Fruit fly (Drosophila melanogaster) whole organism, embryonic: ENCODE measurements around the gene CG17768.

Experiments used
- B-H2 ChIP-seq: fragments of 200-800 bp; sonication (Bioruptor generic); optimal IDR thresholded peaks from 2 replicates; lab custom pipeline; 2018; ENCODE audit warnings: missing biosample characterization, mild to moderate bottlenecking, missing genetic modification characterization
- Bdp1 ChIP-seq: fragments of 200-800 bp; sonication (Bioruptor generic); optimal IDR thresholded peaks from 3 replicates; lab custom pipeline; 2016; ENCODE audit warnings: missing biosample characterization, missing genetic modification characterization
- Blimp-1 ChIP-seq: fragments of 200-800 bp; sonication (Bioruptor generic); optimal IDR thresholded peaks from 3 replicates; lab custom pipeline; 2018; ENCODE audit warnings: missing biosample characterization, missing genetic modification characterization, mild to moderate bottlenecking, moderate library complexity, missing genetic modification reagents
- CG10209 ChIP-seq: fragments of 200-800 bp; sonication (Bioruptor generic); optimal IDR thresholded peaks from 3 replicates; lab custom pipeline; 2017; ENCODE audit warnings: missing biosample characterization, mild to moderate bottlenecking, missing genetic modification characterization, missing genetic modification reagents
- CG10979 ChIP-seq: fragments of 200-800 bp; sonication (Bioruptor generic); optimal IDR thresholded peaks from 2 replicates; lab custom pipeline; 2018; ENCODE audit warnings: missing biosample characterization, mild to moderate bottlenecking, missing genetic modification characterization, moderate library complexity
- CG12391 ChIP-seq: fragments of 200-800 bp; sonication (Bioruptor generic); optimal IDR thresholded peaks from 3 replicates; lab custom pipeline; 2018; ENCODE audit warnings: missing biosample characterization, mild to moderate bottlenecking, missing genetic modification characterization, moderate library complexity
- CG16813 ChIP-seq: fragments of 200-800 bp; sonication (Bioruptor generic); IDR thresholded peaks from 3 replicates; pipeline ENCODE4 v1.3.6; 2022; ENCODE audit warnings: missing biosample characterization, missing genetic modification characterization; ENCODE audit not compliant: partially characterized antibody
- CG17359 ChIP-seq: fragments of 200-800 bp; sonication (Bioruptor generic); optimal IDR thresholded peaks from 3 replicates; lab custom pipeline; 2018; ENCODE audit warnings: missing biosample characterization, mild to moderate bottlenecking, missing genetic modification characterization, moderate library complexity
- CG18476 ChIP-seq: fragments of 200-800 bp; sonication (Bioruptor generic); optimal IDR thresholded peaks from 2 replicates; lab custom pipeline; 2016; ENCODE audit warnings: missing biosample characterization, mild to moderate bottlenecking, missing genetic modification characterization
- CG2116 ChIP-seq: fragments of 200-800 bp; sonication (Bioruptor generic); optimal IDR thresholded peaks from 3 replicates; lab custom pipeline; 2018; ENCODE audit warnings: missing biosample characterization, mild to moderate bottlenecking, missing genetic modification characterization
- CG2129 ChIP-seq: fragments of 200-800 bp; sonication (Bioruptor generic); IDR thresholded peaks from 2 replicates; pipeline ENCODE4 v1.3.6; 2022; ENCODE audit warnings: missing biosample characterization, missing genetic modification characterization; ENCODE audit not compliant: partially characterized antibody
- CG3995 ChIP-seq: fragments of 200-800 bp; sonication (Bioruptor generic); optimal IDR thresholded peaks from 3 replicates; lab custom pipeline; 2016; ENCODE audit warnings: missing biosample characterization, missing genetic modification characterization
- CG4328 ChIP-seq: fragments of 200-800 bp; sonication (Bioruptor generic); optimal IDR thresholded peaks from 3 replicates; lab custom pipeline; 2017; ENCODE audit warnings: missing biosample characterization, missing genetic modification reagents, missing genetic modification characterization
- CG6854 ChIP-seq: fragments of 200-800 bp; sonication (Bioruptor generic); optimal IDR thresholded peaks from 3 replicates; lab custom pipeline; 2017; ENCODE audit warnings: missing biosample characterization, mild to moderate bottlenecking, missing genetic modification characterization
- CG8281 ChIP-seq: fragments of 200-800 bp; sonication (Bioruptor generic); optimal IDR thresholded peaks from 2 replicates; lab custom pipeline; 2018; ENCODE audit warnings: missing biosample characterization, mild to moderate bottlenecking, missing genetic modification characterization, moderate library complexity
- CG8924 ChIP-seq: fragments of 200-800 bp; optimal IDR thresholded peaks from 3 replicates; lab custom pipeline; 2019; ENCODE audit warnings: missing biosample characterization, mild to moderate bottlenecking, missing genetic modification characterization, moderate library complexity
- Elba2 ChIP-seq: fragments of 200-800 bp; sonication (Bioruptor generic); optimal IDR thresholded peaks from 3 replicates; lab custom pipeline; 2016; ENCODE audit warnings: missing biosample characterization, missing genetic modification characterization
- HLH4C ChIP-seq: fragments of 200-800 bp; sonication (Bioruptor generic); IDR thresholded peaks from 3 replicates; pipeline ENCODE4 v1.3.6; 2022; ENCODE audit warnings: missing biosample characterization, missing genetic modification characterization; ENCODE audit not compliant: partially characterized antibody
- NK7.1 ChIP-seq: fragments of 200-800 bp; sonication (Bioruptor generic); optimal IDR thresholded peaks from 3 replicates; lab custom pipeline; 2016; ENCODE audit warnings: missing biosample characterization, missing genetic modification characterization
- TFAM ChIP-seq: fragments of 200-800 bp; sonication (Bioruptor generic); optimal IDR thresholded peaks from 2 replicates; lab custom pipeline; 2017; ENCODE audit warnings: missing biosample characterization, missing genetic modification characterization, inconsistent platforms
- Usf ChIP-seq: fragments of 200-800 bp; sonication (Bioruptor generic); optimal IDR thresholded peaks from 2 replicates; lab custom pipeline; 2017; ENCODE audit warnings: missing genotype, missing biosample characterization, missing genetic modification characterization
- Vsx1 ChIP-seq: fragments of 200-800 bp; sonication (Bioruptor generic); optimal IDR thresholded peaks from 2 replicates; lab custom pipeline; 2017; ENCODE audit warnings: missing biosample characterization, mild to moderate bottlenecking, missing genetic modification characterization, missing genetic modification reagents
- Xbp1 ChIP-seq: fragments of 200-800 bp; sonication (Bioruptor generic); optimal IDR thresholded peaks from 3 replicates; lab custom pipeline; 2016; ENCODE audit warnings: missing biosample characterization, mild to moderate bottlenecking, missing genetic modification characterization
- Xrp1 ChIP-seq: fragments of 200-800 bp; sonication (Bioruptor generic); IDR thresholded peaks from 2 replicates; pipeline ENCODE4 v1.3.6; 2022; ENCODE audit warnings: missing biosample characterization, missing genetic modification characterization
- YL-1 ChIP-seq: fragments of 200-800 bp; sonication (Bioruptor generic); optimal IDR thresholded peaks from 3 replicates; lab custom pipeline; 2017; ENCODE audit warnings: missing biosample characterization, mild to moderate bottlenecking, missing genetic modification characterization
- ac ChIP-seq: fragments of 200-800 bp; sonication (Bioruptor generic); optimal IDR thresholded peaks from 3 replicates; lab custom pipeline; 2017; ENCODE audit warnings: missing biosample characterization, mild to moderate bottlenecking, missing genetic modification characterization
- amos ChIP-seq: fragments of 200-800 bp; sonication (Bioruptor generic); IDR thresholded peaks from 2 replicates; pipeline ENCODE4 v1.3.6; 2022; ENCODE audit warnings: missing biosample characterization, missing genetic modification characterization; ENCODE audit not compliant: partially characterized antibody
- bbx ChIP-seq: fragments of 200-800 bp; sonication (Bioruptor generic); IDR thresholded peaks from 2 replicates; pipeline ENCODE4 v1.3.6; 2022; ENCODE audit warnings: missing biosample characterization, missing genetic modification characterization; ENCODE audit not compliant: partially characterized antibody
- dan ChIP-seq: fragments of 200-800 bp; sonication (Bioruptor generic); IDR thresholded peaks from 2 replicates; pipeline ENCODE4 v1.3.6; 2022; ENCODE audit warnings: missing biosample characterization, missing genetic modification characterization
- ems ChIP-seq: fragments of 200-800 bp; sonication (Bioruptor generic); optimal IDR thresholded peaks from 3 replicates; lab custom pipeline; 2016; ENCODE audit warnings: missing biosample characterization, missing genetic modification characterization
- exex ChIP-seq: fragments of 200-800 bp; sonication (Bioruptor generic); optimal IDR thresholded peaks from 4 replicates; lab custom pipeline; 2018; ENCODE audit warnings: missing biosample characterization, mild to moderate bottlenecking, missing genetic modification characterization, moderate library complexity
- gcm ChIP-seq: fragments of 200-800 bp; sonication (Bioruptor generic); optimal IDR thresholded peaks from 2 replicates; lab custom pipeline; 2019; ENCODE audit warnings: missing biosample characterization, mild to moderate bottlenecking, missing genetic modification characterization, moderate library complexity
- gcm2 ChIP-seq: fragments of 200-800 bp; sonication (Bioruptor generic); optimal IDR thresholded peaks from 2 replicates; lab custom pipeline; 2016; ENCODE audit warnings: missing biosample characterization, missing genetic modification characterization
- h ChIP-seq: fragments of >200 bp; optimal IDR thresholded peaks from 2 replicates; lab custom pipeline; 2017
- hb ChIP-seq: fragments of 200-800 bp; sonication (Bioruptor generic); IDR thresholded peaks from 3 replicates; pipeline ENCODE4 v1.3.6; 2022; ENCODE audit warnings: missing biosample characterization, missing genetic modification characterization; ENCODE audit not compliant: partially characterized antibody
- inv ChIP-seq: fragments of 200-800 bp; sonication (Bioruptor generic); IDR thresholded peaks from 2 replicates; pipeline ENCODE4 v1.3.6; 2022; ENCODE audit warnings: missing biosample characterization, missing genetic modification characterization; ENCODE audit not compliant: partially characterized antibody
- maf-S ChIP-seq: fragments of 200-800 bp; sonication (Bioruptor generic); optimal IDR thresholded peaks from 2 replicates; lab custom pipeline; 2016; ENCODE audit warnings: missing biosample characterization, missing genetic modification characterization
- pros ChIP-seq: fragments of 200-800 bp; sonication (Bioruptor generic); optimal IDR thresholded peaks from 3 replicates; lab custom pipeline; 2019; ENCODE audit warnings: missing biosample characterization, mild to moderate bottlenecking, missing genetic modification characterization, moderate library complexity
- psq ChIP-seq: fragments of 200-800 bp; sonication (Bioruptor generic); optimal IDR thresholded peaks from 2 replicates; lab custom pipeline; 2017; ENCODE audit warnings: missing biosample characterization, missing genetic modification characterization
- pzg ChIP-seq: fragments of 200-800 bp; sonication (Bioruptor generic); optimal IDR thresholded peaks from 3 replicates; lab custom pipeline; 2018; ENCODE audit warnings: missing biosample characterization, mild to moderate bottlenecking, missing genetic modification characterization, moderate library complexity
- row ChIP-seq: fragments of 200-800 bp; sonication (Bioruptor generic); IDR thresholded peaks from 3 replicates; pipeline ENCODE4 v1.3.6; 2022; ENCODE audit warnings: missing biosample characterization, missing genetic modification characterization
- slbo ChIP-seq: fragments of 200-800 bp; sonication (Bioruptor generic); IDR thresholded peaks from 2 replicates; pipeline ENCODE4 v1.3.6; 2022; ENCODE audit warnings: missing biosample characterization, missing genetic modification characterization
- sob ChIP-seq: fragments of 200-800 bp; sonication (Bioruptor generic); IDR thresholded peaks from 2 replicates; pipeline ENCODE4 v1.3.6; 2022; ENCODE audit warnings: missing biosample characterization, missing genetic modification characterization
- stwl ChIP-seq: fragments of 200-800 bp; sonication (Bioruptor generic); optimal IDR thresholded peaks from 3 replicates; lab custom pipeline; 2018; ENCODE audit warnings: missing biosample characterization, mild to moderate bottlenecking, missing genetic modification characterization, moderate library complexity
- unc-4 ChIP-seq: fragments of 200-800 bp; sonication (Bioruptor generic); IDR thresholded peaks from 2 replicates; pipeline ENCODE4 v1.3.6; 2022; ENCODE audit warnings: missing biosample characterization, missing genetic modification characterization; ENCODE audit not compliant: partially characterized antibody

The CG17768 gene

dm6 chr2L:10405008-10405654, at the start of gene CG17768, which contains the start of the genes LSm-4 and Ir31a (continued):
- TF ChIP-seq CG16813 (GFP tag; lab: Robert Waterston, UW) = peak; percentile 72
- TF ChIP-seq CG8924 (tag; lab: Kevin White, UChicago) = peak; percentile 25
- TF ChIP-seq CG10979 (tag; lab: Kevin White, UChicago) = no peak
- TF ChIP-seq bbx = peak; percentile 82
- TF ChIP-seq maf-S (GFP tag; lab: Kevin White, UChicago) = no peak
- TF ChIP-seq HLH4C = peak; percentile 70
- peak; percentile 83 for TF ChIP-seq unc-4 (GFP tag; lab: Robert Waterston, UW)
- peak; percentile 54 for TF ChIP-seq row (GFP tag; lab: Robert Waterston, UW)
- TF ChIP-seq ac (GFP tag; lab: Kevin White, UChicago) = no peak
- TF ChIP-seq YL-1 (GFP tag; lab: Kevin White, UChicago) = no peak
- TF ChIP-seq CG3995 (GFP tag; lab: Kevin White, UChicago) = peak; percentile 15
- TF ChIP-seq stwl (tag; lab: Kevin White, UChicago) = peak; percentile 18
- peak; percentile 26 for TF ChIP-seq CG2116 (GFP tag; lab: Kevin White, UChicago)
- TF ChIP-seq pzg (GFP tag; lab: Kevin White, UChicago) = peak; percentile 20
- TF ChIP-seq hb = peak; percentile 68

DNA sequence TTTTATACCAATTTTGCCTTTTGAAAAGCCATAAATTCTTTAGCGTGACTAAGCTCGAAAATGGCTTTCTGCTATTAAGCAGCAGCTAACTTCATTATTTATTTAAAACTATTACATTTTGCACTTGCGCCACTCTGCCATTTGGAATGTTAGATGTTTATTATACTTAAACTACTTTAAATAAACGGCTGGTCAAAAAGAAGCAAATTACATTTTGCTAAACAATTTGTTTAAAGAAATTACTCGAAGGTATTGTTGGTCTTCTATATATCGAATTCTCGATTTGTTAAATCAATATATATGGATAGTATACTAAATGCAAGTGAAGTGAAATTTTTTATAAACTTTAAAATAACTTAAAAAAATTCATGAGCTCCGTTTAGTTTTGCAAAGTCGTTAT, 47.3 kb upstream of the CG17768 start, which contains the start of gene ppk10:
Gene ppk10, minus strand, starts transcription at position 101 of the 400 bp plus-strand sequence.
- TF ChIP-seq Usf (GFP tag; lab: Kevin White, UChicago) (no peak), Xrp1 (GFP tag; lab: Robert Waterston, UW) (no peak), CG8281 (tag; lab: Kevin White, UChicago) (no peak), exex (tag; lab: Kevin White, UChicago) (no peak), pzg (GFP tag; lab: Kevin White, UChicago) (no peak), Bdp1 (no peak), sob (GFP tag; lab: Robert Waterston, UW) (no peak), Xbp1 (GFP tag; lab: Kevin White, UChicago) (no peak), CG10209 (GFP tag; lab: Kevin White, UChicago) (no peak), CG12391 (tag; lab: Kevin White, UChicago) (no peak), CG18476 (GFP tag; lab: Kevin White, UChicago) (no peak), TFAM (GFP tag; lab: Kevin White, UChicago) (no peak), inv (GFP tag; lab: Robert Waterston, UW) (no peak), slbo (GFP tag; lab: Robert Waterston, UW) (no peak), CG10979 (tag; lab: Kevin White, UChicago) (no peak), h (lab: Kevin White, UChicago) (no peak)

DNA sequence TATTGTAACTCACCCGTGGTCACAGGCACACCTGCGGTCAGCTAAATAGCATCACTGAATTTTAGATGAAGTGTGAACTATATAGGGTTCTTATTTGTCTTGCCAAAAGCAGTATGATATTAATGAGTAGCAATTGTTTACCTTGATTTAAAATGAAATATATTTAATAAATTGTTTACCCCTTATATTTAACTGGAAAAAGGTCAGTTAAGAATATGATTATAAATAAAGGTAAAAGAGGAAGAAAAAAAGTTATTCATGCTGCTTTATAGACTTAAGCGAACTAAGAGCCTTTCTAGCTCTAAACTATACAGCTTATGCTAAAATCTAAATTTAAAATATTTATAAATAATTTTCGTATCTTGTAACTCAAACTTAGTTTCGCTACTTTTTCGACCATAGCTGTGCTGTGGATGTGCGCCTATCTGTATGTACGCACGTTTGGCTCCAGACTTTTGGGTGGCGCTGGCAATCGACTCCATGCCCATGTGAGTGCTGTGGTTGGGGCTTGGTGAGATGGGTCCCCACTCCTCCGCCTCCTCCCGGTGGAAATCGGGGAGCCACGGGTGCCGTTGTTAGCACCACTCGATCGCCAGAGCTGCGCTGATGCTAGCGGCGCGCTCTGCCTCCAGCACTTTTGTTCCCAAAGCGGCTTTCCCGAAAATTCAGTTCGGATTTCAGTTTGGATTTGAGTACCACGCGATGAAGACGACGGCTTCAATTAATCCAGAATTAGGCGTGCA, 37.2 kb upstream of the CG17768 start, which contains the start of gene loh:
Gene loh, plus strand, starts transcription at position 487 of the 743 bp plus-strand sequence.
- TF ChIP-seq B-H2 (GFP tag; lab: Kevin White, UChicago) = no peak
- 0 out of 2 replicates have a peak, but pooled peaks have one; percentile 5 for TF ChIP-seq sob (GFP tag; lab: Robert Waterston, UW)
- peak; percentile 38 for TF ChIP-seq Vsx1
- TF ChIP-seq dan (GFP tag; lab: Robert Waterston, UW) = no peak
- TF ChIP-seq psq (GFP tag; lab: Kevin White, UChicago) = no peak
- peak; percentile 52 for TF ChIP-seq CG17359 (tag; lab: Kevin White, UChicago)
- TF ChIP-seq CG4328 (GFP tag; lab: Kevin White, UChicago) = no peak
- no peak for TF ChIP-seq Elba2 (GFP tag; lab: Kevin White, UChicago)
- TF ChIP-seq ems = no peak
- TF ChIP-seq amos (GFP tag; lab: Robert Waterston, UW) = no peak
- TF ChIP-seq gcm2 (GFP tag; lab: Kevin White, UChicago) = no peak
- TF ChIP-seq NK7.1 (GFP tag; lab: Kevin White, UChicago) = no peak
- peak; percentile 48 for TF ChIP-seq CG6854 (GFP tag; lab: Kevin White, UChicago)
- no peak for TF ChIP-seq CG2129 (GFP tag; lab: Robert Waterston, UW)
- no peak for TF ChIP-seq pros (GFP tag; lab: Kevin White, UChicago)
- no peak for TF ChIP-seq Blimp-1 (GFP tag; lab: Kevin White, UChicago)
- TF ChIP-seq gcm = no peak
